Fruit fly (Drosophila melanogaster): Measurements from ENCODE around the gene CG44574.
A peak's percentile ranks its signal among the peaks of the same experiment; 100 is the strongest.

- TF ChIP-seq CG8301 (tag; optimal IDR thresholded peaks at IDR 0.05) (no peak), D1 (tag; optimal IDR thresholded peaks at IDR 0.05) (no peak), Snoo (tag; optimal IDR thresholded peaks at IDR 0.05) (peak; percentile 27), gl (tag; optimal IDR thresholded peaks at IDR 0.05) (no peak), EcR (GFP tag; optimal IDR thresholded peaks at IDR 0.05) (no peak), CG12605 (GFP tag; IDR thresholded peaks at IDR 0.05) (no peak), CG15710 (tag; optimal IDR thresholded peaks at IDR 0.05) (no peak), CG10348 (GFP tag; IDR thresholded peaks at IDR 0.05) (no peak), CG32121 (GFP tag; IDR thresholded peaks at IDR 0.05) (no peak)
Observed at dm6 chr2L:5904585-5904984, 21.0 kb downstream of the CG44574 start, which contains the start of gene CG9021.

Data from whole organism, pupa.